Fruit fly (Drosophila melanogaster) whole organism, embryonic: ENCODE measurements around the gene CG14220.

Experiments
- Asciz ChIP-seq: fragments of 200-800 bp; sonication (Bioruptor generic); optimal IDR thresholded peaks from 2 replicates; lab custom pipeline; 2017; ENCODE audit warnings: missing biosample characterization, mild to moderate bottlenecking, missing genetic modification characterization, missing genetic modification reagents
- Bgb ChIP-seq: fragments of 200-800 bp; sonication (Bioruptor generic); IDR thresholded peaks from 2 replicates; pipeline ENCODE4 v1.3.6; 2022; ENCODE audit warnings: missing biosample characterization, missing genetic modification characterization; ENCODE audit not compliant: partially characterized antibody
- CG12236 ChIP-seq: fragments of 200-800 bp; sonication (Bioruptor generic); optimal IDR thresholded peaks from 2 replicates; lab custom pipeline; 2016; ENCODE audit warnings: missing biosample characterization, missing genetic modification characterization
- CG13624 ChIP-seq: fragments of 200-800 bp; sonication (Bioruptor generic); optimal IDR thresholded peaks from 2 replicates; lab custom pipeline; 2016; ENCODE audit warnings: missing biosample characterization, missing genetic modification characterization
- CG13894 ChIP-seq: fragments of 200-800 bp; sonication (Bioruptor generic); optimal IDR thresholded peaks from 3 replicates; lab custom pipeline; 2018; ENCODE audit warnings: missing biosample characterization, mild to moderate bottlenecking, missing genetic modification characterization, moderate library complexity
- CG17186 ChIP-seq: fragments of 200-800 bp; sonication (Bioruptor generic); optimal IDR thresholded peaks from 3 replicates; lab custom pipeline; 2017; ENCODE audit warnings: missing biosample characterization, missing genetic modification reagents, missing genetic modification characterization
- CG2678 ChIP-seq: fragments of 200-800 bp; sonication (Bioruptor generic); optimal IDR thresholded peaks from 3 replicates; lab custom pipeline; 2019; ENCODE audit warnings: missing biosample characterization, mild to moderate bottlenecking, missing genetic modification characterization, moderate library complexity
- CG2712 ChIP-seq: fragments of 200-800 bp; optimal IDR thresholded peaks from 3 replicates; lab custom pipeline; 2019; ENCODE audit warnings: missing biosample characterization, mild to moderate bottlenecking, missing genetic modification characterization, moderate library complexity
- CG31388 ChIP-seq: fragments of 200-800 bp; sonication (Bioruptor generic); optimal IDR thresholded peaks from 2 replicates; lab custom pipeline; 2016; ENCODE audit warnings: missing biosample characterization, missing genetic modification characterization
- CG32767 ChIP-seq: fragments of 200-800 bp; sonication (Bioruptor generic); IDR thresholded peaks from 2 replicates; pipeline ENCODE4 v1.3.6; 2022; ENCODE audit warnings: missing biosample characterization, missing genetic modification characterization
- CG3726 ChIP-seq: fragments of 200-800 bp; sonication (Bioruptor generic); IDR thresholded peaks from 3 replicates; pipeline ENCODE4, ENCODE4 v1.3.6; 2022; ENCODE audit warnings: missing biosample characterization, missing genetic modification characterization
- CG42726 ChIP-seq: fragments of 200-800 bp; sonication (Bioruptor generic); IDR thresholded peaks from 2 replicates; pipeline ENCODE4 v1.3.6; 2022; ENCODE audit warnings: missing biosample characterization, missing genetic modification characterization; ENCODE audit not compliant: partially characterized antibody
- CG5180 ChIP-seq: fragments of 200-800 bp; sonication (Bioruptor generic); optimal IDR thresholded peaks from 3 replicates; lab custom pipeline; 2017; ENCODE audit warnings: missing biosample characterization, missing genetic modification characterization, mild to moderate bottlenecking, moderate library complexity, missing genetic modification reagents
- CG6175 ChIP-seq: fragments of 200-800 bp; sonication (Bioruptor generic); IDR thresholded peaks from 3 replicates; pipeline ENCODE4 v1.3.6; 2022; ENCODE audit warnings: missing biosample characterization, missing genetic modification characterization
- CG6854 ChIP-seq: fragments of 200-800 bp; sonication (Bioruptor generic); optimal IDR thresholded peaks from 3 replicates; lab custom pipeline; 2017; ENCODE audit warnings: missing biosample characterization, mild to moderate bottlenecking, missing genetic modification characterization
- CG9437 ChIP-seq: fragments of 200-800 bp; sonication (Bioruptor generic); optimal IDR thresholded peaks from 2 replicates; lab custom pipeline; 2018; ENCODE audit warnings: missing biosample characterization, mild to moderate bottlenecking, missing genetic modification characterization
- CG9609 ChIP-seq: fragments of 200-800 bp; sonication (Bioruptor generic); optimal IDR thresholded peaks from 3 replicates; lab custom pipeline; 2016; ENCODE audit warnings: missing biosample characterization, missing genetic modification characterization
- CoRest ChIP-seq: fragments of 200-800 bp; sonication (Bioruptor generic); optimal IDR thresholded peaks from 3 replicates; lab custom pipeline; 2018; ENCODE audit warnings: missing biosample characterization, mild to moderate bottlenecking, missing genetic modification characterization, moderate library complexity
- Dp ChIP-seq: fragments of 200-800 bp; sonication (Bioruptor generic); optimal IDR thresholded peaks from 2 replicates; lab custom pipeline; 2018; ENCODE audit warnings: missing biosample characterization, mild to moderate bottlenecking, missing genetic modification characterization, moderate library complexity
- HmgZ ChIP-seq: fragments of 200-800 bp; sonication (Bioruptor generic); optimal IDR thresholded peaks from 2 replicates; lab custom pipeline; 2018; ENCODE audit warnings: missing biosample characterization, mild to moderate bottlenecking, missing genetic modification characterization
- Lhr ChIP-seq: fragments of 200-800 bp; sonication (Bioruptor generic); optimal IDR thresholded peaks from 3 replicates; lab custom pipeline; 2017; ENCODE audit warnings: mild to moderate bottlenecking, missing biosample characterization, missing genetic modification reagents, missing genetic modification characterization
- Lpt ChIP-seq: fragments of >200 bp; optimal IDR thresholded peaks from 2 replicates; lab custom pipeline; 2018; ENCODE audit warnings: missing biosample characterization, missing genetic modification characterization
- NFAT ChIP-seq: fragments of 200-800 bp; sonication (Bioruptor generic); IDR thresholded peaks from 2 replicates; pipeline ENCODE4 v1.3.6; 2022; ENCODE audit warnings: missing biosample characterization, missing genetic modification characterization
- NfI ChIP-seq: fragments of 200-800 bp; sonication (Bioruptor generic); optimal IDR thresholded peaks from 3 replicates; lab custom pipeline; 2018; ENCODE audit warnings: missing biosample characterization, mild to moderate bottlenecking, missing genetic modification characterization, moderate library complexity
- Opbp ChIP-seq: fragments of 200-800 bp; sonication (Bioruptor generic); IDR thresholded peaks from 3 replicates; pipeline ENCODE4 v1.3.6; 2022; ENCODE audit warnings: missing biosample characterization, missing genetic modification characterization; ENCODE audit not compliant: partially characterized antibody
- Poxn ChIP-seq: fragments of 200-800 bp; sonication (Bioruptor generic); IDR thresholded peaks from 2 replicates; pipeline ENCODE4 v1.3.6; 2022; ENCODE audit warnings: missing biosample characterization, missing genetic modification characterization
- Sox102F ChIP-seq: fragments of 200-800 bp; sonication (Bioruptor generic); optimal IDR thresholded peaks from 2 replicates; lab custom pipeline; 2018; ENCODE audit warnings: missing biosample characterization, mild to moderate bottlenecking, missing genetic modification characterization, moderate library complexity
- abd-A ChIP-seq: fragments of 200-800 bp; sonication (Bioruptor generic); optimal IDR thresholded peaks from 3 replicates; lab custom pipeline; 2019; ENCODE audit warnings: missing biosample characterization, mild to moderate bottlenecking, missing genetic modification characterization, moderate library complexity
- amos ChIP-seq: fragments of 200-800 bp; sonication (Bioruptor generic); IDR thresholded peaks from 2 replicates; pipeline ENCODE4 v1.3.6; 2022; ENCODE audit warnings: missing biosample characterization, missing genetic modification characterization; ENCODE audit not compliant: partially characterized antibody
- cato ChIP-seq: fragments of 200-800 bp; sonication (Bioruptor generic); optimal IDR thresholded peaks from 2 replicates; lab custom pipeline; 2016; ENCODE audit warnings: missing biosample characterization, missing genetic modification characterization, borderline replicate concordance
- caup ChIP-seq: fragments of 200-800 bp; sonication (Bioruptor generic); optimal IDR thresholded peaks from 3 replicates; lab custom pipeline; 2017; ENCODE audit warnings: missing biosample characterization, mild to moderate bottlenecking, missing genetic modification characterization, moderate library complexity; ENCODE audit not compliant: severe bottlenecking
- crol ChIP-seq: fragments of 200-800 bp; sonication (Bioruptor generic); IDR thresholded peaks from 2 replicates; pipeline ENCODE4 v1.3.6; 2022; ENCODE audit warnings: missing biosample characterization, missing genetic modification characterization
- emc ChIP-seq: fragments of 200-800 bp; sonication (Bioruptor generic); optimal IDR thresholded peaks from 2 replicates; lab custom pipeline; 2016; ENCODE audit warnings: missing biosample characterization, missing genetic modification characterization
- ems ChIP-seq: fragments of 200-800 bp; sonication (Bioruptor generic); optimal IDR thresholded peaks from 3 replicates; lab custom pipeline; 2016; ENCODE audit warnings: missing biosample characterization, missing genetic modification characterization
- ewg ChIP-seq: fragments of 200-800 bp; sonication (Bioruptor generic); optimal IDR thresholded peaks from 3 replicates; lab custom pipeline; 2017; ENCODE audit warnings: mild to moderate bottlenecking, missing biosample characterization, missing genetic modification reagents, missing genetic modification characterization
- fd96Cb ChIP-seq: fragments of 200-800 bp; sonication (Bioruptor generic); optimal IDR thresholded peaks from 2 replicates; lab custom pipeline; 2018; ENCODE audit warnings: missing biosample characterization, mild to moderate bottlenecking, missing genetic modification characterization, moderate library complexity
- lola ChIP-seq, 3 experiments: fragments of >200 bp in 2 of 3; fragments of 200-800 bp in 1 of 3; sonication (Bioruptor generic) in 1 of 3; optimal IDR thresholded peaks; 2 replicates each; lab custom pipeline; 2017 to 2019; ENCODE audit warnings: missing biosample characterization in 3 of 3, missing genetic modification characterization in 3 of 3, mild to moderate bottlenecking in 1 of 3, moderate library complexity in 1 of 3
- maf-S ChIP-seq: fragments of 200-800 bp; sonication (Bioruptor generic); optimal IDR thresholded peaks from 2 replicates; lab custom pipeline; 2016; ENCODE audit warnings: missing biosample characterization, missing genetic modification characterization
- pan ChIP-seq, 4 experiments: fragments of >200 bp in 3 of 4; fragments of 200-800 bp in 1 of 4; sonication (Bioruptor generic) in 1 of 4; optimal IDR thresholded peaks in 3 of 4; IDR thresholded peaks in 1 of 4; 2 replicates each; pipeline versions ENCODE4 v1.3.6 to Lab custom; 2017 to 2022; ENCODE audit warnings: missing biosample characterization in 2 of 4, missing genetic modification characterization in 2 of 4, mixed read lengths in 1 of 4
- pb ChIP-seq: fragments of 200-800 bp; sonication (Bioruptor generic); optimal IDR thresholded peaks from 3 replicates; lab custom pipeline; 2016; ENCODE audit warnings: missing biosample characterization, missing genetic modification characterization
- salm ChIP-seq: fragments of 200-800 bp; sonication (Bioruptor generic); optimal IDR thresholded peaks from 2 replicates; lab custom pipeline; 2018; ENCODE audit warnings: missing biosample characterization, mild to moderate bottlenecking, missing genetic modification characterization
- sd ChIP-seq: fragments of 200-800 bp; sonication (Bioruptor generic); optimal IDR thresholded peaks from 3 replicates; lab custom pipeline; 2018; ENCODE audit warnings: missing biosample characterization, mild to moderate bottlenecking, missing genetic modification characterization, moderate library complexity
- sens ChIP-seq: fragments of 200-800 bp; sonication (Bioruptor generic); peaks from one replicate; lab custom pipeline; 2016; ENCODE audit warnings: missing biosample characterization, missing genetic modification characterization
- sqz ChIP-seq: fragments of 200-800 bp; sonication (Bioruptor generic); optimal IDR thresholded peaks from 3 replicates; lab custom pipeline; 2018; ENCODE audit warnings: missing biosample characterization, mild to moderate bottlenecking, missing genetic modification characterization
- stc ChIP-seq: fragments of 200-800 bp; sonication (Bioruptor generic); IDR thresholded peaks from 2 replicates; pipeline ENCODE4 v1.3.6; 2022; ENCODE audit warnings: missing biosample characterization, missing genetic modification characterization
- tll ChIP-seq, 2 experiments: fragments of 200-800 bp in 1 of 2; fragments of >200 bp in 1 of 2; sonication (Bioruptor generic) in 1 of 2; optimal IDR thresholded peaks; 2 replicates each; lab custom pipeline; 2017 to 2019; ENCODE audit warnings: missing biosample characterization in 2 of 2, missing genetic modification characterization in 2 of 2, mild to moderate bottlenecking in 1 of 2, moderate library complexity in 1 of 2
- usp ChIP-seq: fragments of >200 bp; optimal IDR thresholded peaks from 2 replicates; lab custom pipeline; 2017; ENCODE audit warnings: missing biosample characterization, missing genetic modification characterization
- wor ChIP-seq: fragments of 200-800 bp; sonication (Bioruptor generic); IDR thresholded peaks from 2 replicates; pipeline ENCODE4 v1.3.6; 2022; ENCODE audit warnings: missing biosample characterization, missing genetic modification characterization
- yki ChIP-seq: fragments of >200 bp; optimal IDR thresholded peaks from 3 replicates; lab custom pipeline; 2018

Gene CG14220

dm6 chrX:19638328-19638940, 36.8 kb upstream of the CG14220 start, which contains the start of gene Rcd-1:
Gene Rcd-1, plus strand, starts transcription at chrX:19638767.
- TF ChIP-seq Asciz (GFP tag; lab: Kevin White, UChicago) (no peak), Poxn (no peak), CG9609 (no peak), CG32767 (GFP tag; lab: Robert Waterston, UW) (no peak), emc (no peak), Opbp (0 out of 3 replicates have a peak, but pooled peaks have one; percentile 4), pb (GFP tag; lab: Kevin White, UChicago) (no peak), yki (lab: Kevin White, UChicago) (no peak), CG2678 (tag; lab: Kevin White, UChicago) (no peak), CG31388 (GFP tag; lab: Kevin White, UChicago) (no peak), pan (optimal IDR thresholded peaks at IDR 0.05; lab: Kevin White, UChicago) (no peak), pan (GFP tag; optimal IDR thresholded peaks at IDR 0.05 in 1 of 2, IDR thresholded peaks at IDR 0.05 in 1 of 2) (no peak), ems (GFP tag; lab: Kevin White, UChicago) (no peak), Sox102F (no peak), wor (GFP tag; lab: Robert Waterston, UW) (no peak), amos (GFP tag; lab: Robert Waterston, UW) (no peak; the same call in 1 of the 2 replicates), cato (no peak), CG9437 (no peak), NFAT (no peak), CG13894 (tag; lab: Kevin White, UChicago) (no peak), CoRest (tag; lab: Kevin White, UChicago) (peak; percentile 29), ewg (GFP tag; lab: Kevin White, UChicago) (peak; percentile 63), stc (GFP tag; lab: Robert Waterston, UW) (no peak), NfI (no peak), usp (GFP tag; lab: Kevin White, UChicago) (no peak), CG5180 (GFP tag; lab: Kevin White, UChicago) (no peak), CG6175 (GFP tag; lab: Robert Waterston, UW) (no peak), sqz (GFP tag; lab: Kevin White, UChicago) (no peak), tll (GFP tag; optimal IDR thresholded peaks at IDR 0.05; lab: Kevin White, UChicago) (no peak), abd-A (tag; lab: Kevin White, UChicago) (no peak), CG2712 (tag; lab: Kevin White, UChicago) (no peak), fd96Cb (tag; lab: Kevin White, UChicago) (no peak), Lhr (GFP tag; lab: Kevin White, UChicago) (peak; percentile 51), sens (GFP tag; lab: Kevin White, UChicago) (peak; percentile 66), salm (tag; lab: Kevin White, UChicago) (no peak), CG6854 (GFP tag; lab: Kevin White, UChicago) (no peak), CG12236 (GFP tag; lab: Kevin White, UChicago) (no peak), CG13624 (GFP tag; lab: Kevin White, UChicago) (no peak), crol (GFP tag; lab: Robert Waterston, UW) (no peak), sd (tag; lab: Kevin White, UChicago) (peak; percentile 18), Bgb (GFP tag; lab: Robert Waterston, UW) (no peak), Lpt (no peak), HmgZ (tag; lab: Kevin White, UChicago) (no peak), CG42726 (GFP tag; lab: Robert Waterston, UW) (no peak), CG17186 (peak; percentile 59), CG3726 (GFP tag; lab: Robert Waterston, UW) (no peak), Dp (GFP tag; lab: Kevin White, UChicago) (peak; percentile 51), maf-S (GFP tag; lab: Kevin White, UChicago) (no peak), caup (GFP tag; lab: Kevin White, UChicago) (no peak), lola (GFP tag; optimal IDR thresholded peaks at IDR 0.05; lab: Kevin White, UChicago) (no peak)
